Worm (Caenorhabditis elegans) whole organism, early embryonic: ENCODE results near the gene srj-6.

Source experiments
- aly-1 ChIP-seq: sonication (generic microtip); optimal IDR thresholded peaks from 2 replicates; lab custom pipeline; 2016; ENCODE audit warnings: missing genetic modification characterization, missing compliant biosample characterization
- ama-1 ChIP-seq: fragments of 150-350 bp; optimal IDR thresholded peaks from 2 replicates; lab custom pipeline; 2014
- ceh-36 ChIP-seq: sonication (generic microtip); optimal IDR thresholded peaks from 2 replicates; lab custom pipeline; 2016; ENCODE audit warnings: missing genetic modification characterization, inconsistent platforms, missing compliant biosample characterization
- hnd-1 ChIP-seq: sonication (generic microtip); optimal IDR thresholded peaks from 2 replicates; lab custom pipeline; 2016; ENCODE audit warnings: missing genetic modification characterization, missing compliant biosample characterization

DNA sequence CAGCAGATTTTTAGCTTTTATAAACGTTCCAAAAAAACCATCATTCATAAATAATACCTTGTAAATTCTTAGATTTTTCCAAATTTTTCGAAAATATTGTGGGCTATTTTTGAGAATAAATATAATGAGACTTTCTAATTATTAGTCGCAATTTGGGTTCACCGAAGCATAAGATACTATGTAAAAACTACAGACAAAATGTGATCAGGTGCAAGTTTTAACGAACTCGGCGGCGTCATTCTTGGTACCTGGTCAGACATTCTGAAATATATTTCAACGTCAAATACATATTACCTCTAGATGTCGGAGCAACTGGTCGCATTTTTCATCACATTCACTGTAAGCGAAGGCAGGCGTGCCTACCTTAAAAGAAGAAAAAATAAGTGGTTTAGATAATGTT, 27.7 kb upstream of the srj-6 start, which contains the start of gene srx-23:
- TF ChIP-seq ama-1 (no peak), aly-1 (tag; lab: Kevin White, UChicago) (no peak), ceh-36 (tag; lab: Kevin White, UChicago) (no peak), hnd-1 (no peak)
